Fruit fly (Drosophila melanogaster) whole organism, prepupa: ENCODE results near the gene CG9119.

Experiments
- Blimp-1 ChIP-seq: fragments of 200-800 bp; sonication (Bioruptor generic); optimal IDR thresholded peaks from 3 replicates; lab custom pipeline; 2017; ENCODE audit warnings: missing biosample characterization, missing genetic modification characterization, mild to moderate bottlenecking, moderate library complexity, missing genetic modification reagents
- CG10631 ChIP-seq: fragments of 200-800 bp; sonication (Bioruptor generic); optimal IDR thresholded peaks from 2 replicates; lab custom pipeline; 2016; ENCODE audit warnings: missing biosample characterization, missing genetic modification characterization
- CG10669 ChIP-seq: fragments of 200-800 bp; sonication (Bioruptor generic); optimal IDR thresholded peaks from 3 replicates; lab custom pipeline; 2018; ENCODE audit warnings: missing biosample characterization, mild to moderate bottlenecking, missing genetic modification characterization, moderate library complexity
- CG11294 ChIP-seq: fragments of 200-800 bp; sonication (Bioruptor generic); IDR thresholded peaks from 2 replicates; pipeline ENCODE4 v1.3.6; 2022; ENCODE audit warnings: missing biosample characterization, missing genetic modification characterization
- CG11762 ChIP-seq: fragments of 200-800 bp; sonication (Bioruptor generic); optimal IDR thresholded peaks from 3 replicates; lab custom pipeline; 2016; ENCODE audit warnings: missing biosample characterization, missing genetic modification characterization; ENCODE audit not compliant: insufficient read depth
- CG11902 ChIP-seq: fragments of 200-800 bp; sonication (Bioruptor generic); optimal IDR thresholded peaks from 3 replicates; lab custom pipeline; 2016; ENCODE audit warnings: missing biosample characterization, missing genetic modification characterization
- CG1621 ChIP-seq: fragments of 200-800 bp; sonication (Bioruptor generic); optimal IDR thresholded peaks from 3 replicates; lab custom pipeline; 2018; ENCODE audit warnings: missing biosample characterization, mild to moderate bottlenecking, missing genetic modification characterization
- CG3032 ChIP-seq: fragments of 200-800 bp; optimal IDR thresholded peaks from 2 replicates; lab custom pipeline; 2019; ENCODE audit warnings: missing biosample characterization, mild to moderate bottlenecking, missing genetic modification characterization, moderate library complexity
- CG31627 ChIP-seq: fragments of 200-800 bp; sonication (Bioruptor generic); optimal IDR thresholded peaks from 3 replicates; lab custom pipeline; 2016; ENCODE audit warnings: missing biosample characterization, missing genetic modification characterization
- CG34406 ChIP-seq: fragments of 200-800 bp; sonication (Bioruptor generic); optimal IDR thresholded peaks from 3 replicates; lab custom pipeline; 2016; ENCODE audit warnings: missing biosample characterization, missing genetic modification characterization
- CG3919 ChIP-seq: fragments of 200-800 bp; sonication (Bioruptor generic); optimal IDR thresholded peaks from 3 replicates; lab custom pipeline; 2016; ENCODE audit warnings: missing biosample characterization, missing genetic modification characterization
- CG4318 ChIP-seq: fragments of 200-800 bp; sonication (Bioruptor generic); optimal IDR thresholded peaks from 3 replicates; lab custom pipeline; 2017; ENCODE audit warnings: missing biosample characterization, mild to moderate bottlenecking, missing genetic modification characterization
- CG6163 ChIP-seq: fragments of 200-800 bp; sonication (Bioruptor generic); IDR thresholded peaks from 3 replicates; pipeline ENCODE4 v1.3.6; 2022; ENCODE audit warnings: missing biosample characterization, missing genetic modification characterization
- CG6854 ChIP-seq: fragments of 200-800 bp; sonication (Bioruptor generic); optimal IDR thresholded peaks from 2 replicates; lab custom pipeline; 2017; ENCODE audit warnings: missing biosample characterization, mild to moderate bottlenecking, missing genetic modification characterization
- CG7368 ChIP-seq: fragments of 200-800 bp; sonication (Bioruptor generic); optimal IDR thresholded peaks from 3 replicates; lab custom pipeline; 2016; ENCODE audit warnings: missing biosample characterization, missing genetic modification characterization
- CG8119 ChIP-seq: fragments of 200-800 bp; sonication (Bioruptor generic); IDR thresholded peaks from 3 replicates; pipeline ENCODE4 v1.3.6; 2022; ENCODE audit warnings: missing biosample characterization, missing genetic modification characterization
- CG8319 ChIP-seq: fragments of 200-800 bp; sonication (Bioruptor generic); optimal IDR thresholded peaks from 3 replicates; lab custom pipeline; 2016; ENCODE audit warnings: missing biosample characterization, missing genetic modification characterization
- CG8632 ChIP-seq: fragments of 200-800 bp; sonication (Bioruptor generic); optimal IDR thresholded peaks from 3 replicates; lab custom pipeline; 2016; ENCODE audit warnings: missing biosample characterization, missing genetic modification characterization
- CG9139 ChIP-seq: fragments of 200-800 bp; sonication (Bioruptor generic); optimal IDR thresholded peaks from 3 replicates; lab custom pipeline; 2017; ENCODE audit warnings: missing biosample characterization, mild to moderate bottlenecking, missing genetic modification characterization
- Eip78C ChIP-seq: fragments of 200-800 bp; sonication (Bioruptor generic); peaks from one replicate; lab custom pipeline; 2016; ENCODE audit warnings: missing biosample characterization, missing genetic modification characterization
- Eip93F ChIP-seq: fragments of 200-800 bp; sonication (Bioruptor generic); optimal IDR thresholded peaks from 2 replicates; lab custom pipeline; 2016; ENCODE audit warnings: missing biosample characterization, mild to moderate bottlenecking, missing genetic modification characterization
- Ets21C ChIP-seq: fragments of 200-800 bp; sonication (Bioruptor generic); optimal IDR thresholded peaks from 3 replicates; lab custom pipeline; 2016; ENCODE audit warnings: missing biosample characterization, missing genetic modification characterization
- Ets96B ChIP-seq: fragments of 200-800 bp; optimal IDR thresholded peaks from 2 replicates; lab custom pipeline; 2019; ENCODE audit warnings: missing biosample characterization, mild to moderate bottlenecking, missing genetic modification characterization, moderate library complexity
- Hr38 ChIP-seq: sonication (Bioruptor generic); optimal IDR thresholded peaks from 2 replicates; lab custom pipeline; 2016; ENCODE audit warnings: missing biosample characterization, missing genetic modification characterization
- Hr39 ChIP-seq: fragments of 200-800 bp; sonication (Bioruptor generic); optimal IDR thresholded peaks from 2 replicates; lab custom pipeline; 2016; ENCODE audit warnings: missing biosample characterization, missing genetic modification characterization
- Lpt ChIP-seq: fragments of 200-800 bp; sonication (Bioruptor generic); optimal IDR thresholded peaks from 3 replicates; lab custom pipeline; 2016; ENCODE audit warnings: missing biosample characterization, missing genetic modification characterization
- Met ChIP-seq: fragments of 200-800 bp; sonication (Bioruptor generic); optimal IDR thresholded peaks from 3 replicates; lab custom pipeline; 2016; ENCODE audit warnings: missing biosample characterization, missing genetic modification characterization
- Smox ChIP-seq: fragments of 200-800 bp; sonication (Bioruptor generic); optimal IDR thresholded peaks from 3 replicates; lab custom pipeline; 2016; ENCODE audit warnings: missing biosample characterization, missing genetic modification characterization
- Sox15 ChIP-seq: fragments of 200-800 bp; sonication (Bioruptor generic); optimal IDR thresholded peaks from 3 replicates; lab custom pipeline; 2016; ENCODE audit warnings: missing biosample characterization, missing genetic modification characterization
- achi ChIP-seq: fragments of 200-800 bp; sonication (Bioruptor generic); optimal IDR thresholded peaks from 3 replicates; lab custom pipeline; 2016; ENCODE audit warnings: missing biosample characterization, missing genetic modification characterization
- acj6 ChIP-seq: fragments of 200-800 bp; sonication (Bioruptor generic); optimal IDR thresholded peaks from 3 replicates; lab custom pipeline; 2016; ENCODE audit warnings: missing biosample characterization, missing genetic modification characterization
- cyc ChIP-seq: fragments of 200-800 bp; sonication (Bioruptor generic); optimal IDR thresholded peaks from 3 replicates; lab custom pipeline; 2016; ENCODE audit warnings: missing biosample characterization, missing genetic modification characterization
- dsx ChIP-seq: fragments of 200-800 bp; optimal IDR thresholded peaks from 3 replicates; lab custom pipeline; 2019; ENCODE audit warnings: missing biosample characterization, mild to moderate bottlenecking, missing genetic modification characterization, moderate library complexity; ENCODE audit not compliant: poor library complexity, severe bottlenecking
- eg ChIP-seq: fragments of 200-800 bp; sonication (Bioruptor generic); IDR thresholded peaks from 3 replicates; pipeline ENCODE4 v1.3.6; 2022; ENCODE audit warnings: missing biosample characterization, missing genetic modification characterization
- esn ChIP-seq: fragments of 200-800 bp; sonication (Bioruptor generic); optimal IDR thresholded peaks from 2 replicates; lab custom pipeline; 2016; ENCODE audit warnings: missing biosample characterization, mild to moderate bottlenecking, missing genetic modification characterization, moderate library complexity
- fd59A ChIP-seq: fragments of 200-800 bp; sonication (Bioruptor generic); optimal IDR thresholded peaks from 2 replicates; lab custom pipeline; 2017; ENCODE audit warnings: missing biosample characterization, mild to moderate bottlenecking, missing genetic modification characterization, missing genetic modification reagents
- fd85E ChIP-seq: fragments of 200-800 bp; sonication (Bioruptor generic); optimal IDR thresholded peaks from 3 replicates; lab custom pipeline; 2016; ENCODE audit warnings: missing biosample characterization, missing genetic modification characterization
- fkh ChIP-seq: fragments of 200-800 bp; sonication (Bioruptor generic); optimal IDR thresholded peaks from 3 replicates; lab custom pipeline; 2017; ENCODE audit warnings: missing biosample characterization, mild to moderate bottlenecking, missing genetic modification characterization, moderate library complexity
- lz ChIP-seq: fragments of 200-800 bp; sonication (Bioruptor generic); optimal IDR thresholded peaks from 3 replicates; lab custom pipeline; 2016; ENCODE audit warnings: missing biosample characterization, missing genetic modification characterization
- salr ChIP-seq, 2 experiments: fragments of 200-800 bp; sonication (Bioruptor generic); optimal IDR thresholded peaks; 3 replicates each; lab custom pipeline; 2016 to 2018; ENCODE audit warnings: missing biosample characterization in 2 of 2, missing genetic modification characterization in 2 of 2, mild to moderate bottlenecking in 1 of 2
- spab ChIP-seq: fragments of 200-800 bp; sonication (Bioruptor generic); optimal IDR thresholded peaks from 2 replicates; lab custom pipeline; 2017; ENCODE audit warnings: missing biosample characterization, mild to moderate bottlenecking, missing genetic modification characterization, missing genetic modification reagents
- ss ChIP-seq, 2 experiments: fragments of 200-800 bp; sonication (Bioruptor generic); optimal IDR thresholded peaks; 2 replicates in 1 of 2; 3 replicates in 1 of 2; lab custom pipeline; 2017 to 2018; ENCODE audit warnings: mild to moderate bottlenecking in 2 of 2, missing biosample characterization in 2 of 2, missing genetic modification characterization in 2 of 2, moderate library complexity in 1 of 2
- svp ChIP-seq: fragments of 200-800 bp; sonication (Bioruptor generic); peaks from one replicate; lab custom pipeline; 2016; ENCODE audit warnings: missing biosample characterization, missing genetic modification characterization
- topi ChIP-seq: fragments of 200-800 bp; sonication (Bioruptor generic); optimal IDR thresholded peaks from 3 replicates; lab custom pipeline; 2016; ENCODE audit warnings: missing biosample characterization, missing genetic modification characterization

The CG9119 gene

DNA sequence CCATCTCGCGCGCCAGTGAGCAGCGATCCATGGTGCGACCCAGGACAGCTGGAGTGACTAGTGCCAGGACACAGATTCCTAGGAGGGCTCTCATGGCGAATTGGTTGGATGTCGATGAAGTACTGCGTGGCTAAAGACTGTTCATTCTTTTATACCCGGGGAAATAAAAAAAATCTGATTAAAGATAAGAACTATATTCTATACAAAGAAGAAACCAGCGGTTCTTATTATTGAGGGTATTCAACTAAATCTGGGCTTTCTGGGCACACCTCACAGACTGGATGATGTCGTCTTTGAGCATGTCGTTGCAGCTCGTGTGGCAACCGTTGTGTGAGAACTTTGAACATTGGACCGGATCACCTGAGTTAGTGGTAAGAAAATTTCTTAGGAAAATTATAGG lies 9.4 kb downstream of the CG9119 start, which contains the start of gene LysX:
LysX (minus strand) TSS at position 101 of the 400 bp plus-strand sequence.
- TF ChIP-seq fkh (GFP tag; lab: Kevin White, UChicago): no peak
- peak; percentile 0 for TF ChIP-seq Eip78C

DNA sequence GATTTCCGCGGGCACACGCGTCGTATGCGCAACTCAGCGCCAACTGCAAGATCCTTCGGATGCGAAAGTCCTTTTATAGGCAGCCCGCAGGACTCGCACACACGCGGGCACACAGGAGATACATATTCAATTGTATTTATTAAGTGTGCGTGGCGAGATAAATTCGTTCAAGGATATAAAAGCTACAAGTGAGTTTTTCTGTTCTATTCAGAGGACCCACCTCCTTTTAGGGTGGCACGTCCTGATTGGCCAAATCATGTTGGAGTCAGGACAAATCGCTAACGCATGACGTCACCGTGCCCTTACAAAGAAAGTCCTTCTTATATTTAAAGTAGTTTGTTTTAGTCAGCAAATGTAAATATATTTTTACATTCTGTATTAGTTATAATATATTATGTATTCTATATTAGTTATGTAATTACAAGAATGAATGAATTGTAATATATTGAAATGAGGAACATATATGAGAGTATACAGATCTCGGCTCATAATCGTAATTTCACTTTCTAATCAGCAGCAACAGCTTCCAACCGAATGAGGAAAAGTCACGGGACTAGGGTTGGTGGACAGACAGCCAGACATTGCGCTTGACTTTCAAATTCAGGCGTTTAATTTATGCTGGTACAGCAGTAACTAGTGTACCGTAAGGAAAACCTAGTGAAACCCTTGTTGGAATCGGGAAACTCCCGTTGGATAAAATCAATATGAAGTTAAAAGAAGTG lies 11.3 kb downstream of the CG9119 start, which contains the start of gene Trhn:
Trhn (minus strand) TSS at position 51 of the 722 bp plus-strand sequence.
- no peak for TF ChIP-seq CG10631 (GFP tag; lab: Kevin White, UChicago)
- TF ChIP-seq Smox (GFP tag; lab: Kevin White, UChicago): no peak
- TF ChIP-seq eg (GFP tag; lab: Robert Waterston, UW): no peak
- TF ChIP-seq spab (GFP tag; lab: Kevin White, UChicago): no peak
- TF ChIP-seq CG6854 (GFP tag; lab: Kevin White, UChicago): no peak
- no peak for TF ChIP-seq topi (GFP tag; lab: Kevin White, UChicago)
- no peak for TF ChIP-seq salr (GFP tag; optimal IDR thresholded peaks at IDR 0.05; lab: Kevin White, UChicago)
- TF ChIP-seq fkh (GFP tag; lab: Kevin White, UChicago): no peak
- no peak for TF ChIP-seq CG8632 (GFP tag; lab: Kevin White, UChicago)
- no peak for TF ChIP-seq achi (GFP tag; lab: Kevin White, UChicago)
- no peak for TF ChIP-seq lz
- TF ChIP-seq fd85E (GFP tag; lab: Kevin White, UChicago): no peak
- no peak for TF ChIP-seq CG9139 (GFP tag; lab: Kevin White, UChicago)
- TF ChIP-seq CG3032 (tag; lab: Kevin White, UChicago): no peak
- TF ChIP-seq CG7368 (GFP tag; lab: Kevin White, UChicago): no peak
- no peak for TF ChIP-seq CG1621 (tag; lab: Kevin White, UChicago)

DNA sequence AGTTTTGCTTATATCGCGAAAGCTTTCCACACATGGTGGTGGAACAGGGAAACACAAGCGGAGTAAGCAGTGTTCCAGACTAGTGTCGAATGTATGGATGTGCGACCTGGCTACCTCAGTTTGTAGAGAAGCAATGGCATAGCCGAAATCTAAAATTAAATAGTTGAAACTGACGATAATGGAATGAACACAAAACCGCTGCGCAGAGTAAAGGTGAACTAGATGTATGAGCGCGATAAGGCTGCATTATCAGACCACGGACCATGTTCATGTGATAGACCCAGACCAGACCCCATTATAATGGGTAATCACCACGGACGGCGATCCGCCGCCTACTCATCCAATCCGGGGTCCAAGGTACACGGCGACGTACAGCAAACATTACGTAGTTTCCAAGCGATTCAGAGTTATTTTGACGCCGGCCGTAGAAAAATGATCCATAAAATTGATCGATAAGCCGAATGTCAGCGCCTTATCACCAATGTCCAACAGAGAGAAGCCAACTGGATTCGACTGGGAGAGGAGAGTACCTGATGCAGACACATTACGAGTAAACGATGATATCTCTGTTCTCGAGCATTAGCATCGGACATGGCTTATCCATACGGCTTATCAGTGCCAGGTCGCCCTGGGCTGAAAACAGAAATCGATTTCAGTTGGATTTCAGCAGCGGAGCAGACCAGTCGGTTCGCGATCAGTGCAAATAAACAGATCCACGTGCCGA lies 15.5 kb downstream of the CG9119 start, which contains the start of gene CG13912:
CG13912 (plus strand) TSS at position 653 of the 724 bp plus-strand sequence.
- TF ChIP-seq Ets96B (tag; lab: Kevin White, UChicago): no peak
- no peak for TF ChIP-seq CG11762
- no peak for TF ChIP-seq CG6163 (GFP tag; lab: Robert Waterston, UW)
- TF ChIP-seq CG8119 (GFP tag; lab: Robert Waterston, UW): no peak
- no peak for TF ChIP-seq CG34406 (GFP tag; lab: Kevin White, UChicago)
- no peak for TF ChIP-seq acj6 (GFP tag; lab: Kevin White, UChicago)
- TF ChIP-seq Blimp-1 (GFP tag; lab: Kevin White, UChicago): no peak
- no peak for TF ChIP-seq topi (GFP tag; lab: Kevin White, UChicago)
- no peak for TF ChIP-seq CG11294 (GFP tag; lab: Robert Waterston, UW)
- no peak for TF ChIP-seq Eip93F (GFP tag; lab: Kevin White, UChicago)
- no peak for TF ChIP-seq esn (GFP tag; lab: Kevin White, UChicago)
- TF ChIP-seq fd59A (GFP tag; lab: Kevin White, UChicago): no peak
- TF ChIP-seq Hr38 (GFP tag; lab: Kevin White, UChicago): no peak
- no peak for TF ChIP-seq Lpt (GFP tag; lab: Kevin White, UChicago)
- TF ChIP-seq CG10669 (GFP tag; lab: Kevin White, UChicago): peak; percentile 31
- no peak for TF ChIP-seq Hr39 (GFP tag; lab: Kevin White, UChicago)
- TF ChIP-seq CG11902 (GFP tag; lab: Kevin White, UChicago): no peak
- no peak for TF ChIP-seq dsx (GFP tag; lab: Kevin White, UChicago)
- no peak for TF ChIP-seq Smox (GFP tag; lab: Kevin White, UChicago)
- no peak for TF ChIP-seq cyc (GFP tag; lab: Kevin White, UChicago)
- no peak for TF ChIP-seq CG3919 (GFP tag; lab: Kevin White, UChicago)
- no peak for TF ChIP-seq Sox15 (GFP tag; lab: Kevin White, UChicago)
- TF ChIP-seq lz: no peak
- no peak for TF ChIP-seq CG8632 (GFP tag; lab: Kevin White, UChicago)
- peak; percentile 54 for TF ChIP-seq CG9139 (GFP tag; lab: Kevin White, UChicago)
- no peak for TF ChIP-seq CG8319
- no peak for TF ChIP-seq CG4318 (GFP tag; lab: Kevin White, UChicago)
- TF ChIP-seq Ets21C (GFP tag; lab: Kevin White, UChicago): no peak
- TF ChIP-seq CG6854 (GFP tag; lab: Kevin White, UChicago): peak; percentile 54
- TF ChIP-seq Met (GFP tag; lab: Kevin White, UChicago): no peak
- TF ChIP-seq spab (GFP tag; lab: Kevin White, UChicago): peak; percentile 15
- peak; percentile 67 to 72 for TF ChIP-seq ss (GFP tag; optimal IDR thresholded peaks at IDR 0.05; lab: Kevin White, UChicago)
- peak; percentile 94 for TF ChIP-seq svp (GFP tag; lab: Kevin White, UChicago)
- TF ChIP-seq CG31627: no peak
